Worm (Caenorhabditis elegans): ENCODE data around the gene T20F7.3.
"Not testable (repeated sequence)": the region's sequence is repeated elsewhere in the genome, so short reads cannot be mapped to it uniquely, and the experiment has no call there.

ce11 chrX:16901906-16902383 lies 41.7 kb downstream of the T20F7.3 start:
- TF ChIP-seq ztf-29 (GFP tag; IDR thresholded peaks at IDR 0.05); T22C8.4 (GFP tag; IDR thresholded peaks at IDR 0.05); tab-1 (GFP tag; IDR thresholded peaks at IDR 0.05); flt-1 (GFP tag; IDR thresholded peaks at IDR 0.05); cog-1 (tag; optimal IDR thresholded peaks at IDR 0.05): not testable (repeated sequence)
- TF ChIP-seq ztf-23 (GFP tag; IDR thresholded peaks at IDR 0.05): 0 out of 2 replicates have a peak, but pooled peaks have one; percentile 52

All from whole organism, midembryonic.